Fruit fly (Drosophila melanogaster) whole organism, adult: Measurements from ENCODE around the gene mid.

Source experiments
- CG11617 ChIP-seq: fragments of 200-800 bp; sonication (Bioruptor generic); optimal IDR thresholded peaks from 2 replicates; lab custom pipeline; 2017; ENCODE audit warnings: mild to moderate bottlenecking, missing biosample characterization, missing genetic modification reagents, missing genetic modification characterization
- CG12768 ChIP-seq: fragments of 200-800 bp; sonication (Bioruptor generic); optimal IDR thresholded peaks from 2 replicates; lab custom pipeline; 2017; ENCODE audit warnings: missing biosample characterization, missing genetic modification characterization, mild to moderate bottlenecking, moderate library complexity, missing genetic modification reagents
- CG14711 ChIP-seq: fragments of 200-800 bp; sonication (Bioruptor generic); optimal IDR thresholded peaks from 2 replicates; lab custom pipeline; 2018; ENCODE audit warnings: missing biosample characterization, mild to moderate bottlenecking, missing genetic modification characterization, moderate library complexity
- CG1620 ChIP-seq: fragments of 200-800 bp; sonication (Bioruptor generic); optimal IDR thresholded peaks from 2 replicates; lab custom pipeline; 2016; ENCODE audit warnings: missing biosample characterization, missing genetic modification characterization
- CG7045 ChIP-seq: fragments of 200-800 bp; sonication (Bioruptor generic); optimal IDR thresholded peaks from 2 replicates; lab custom pipeline; 2017; ENCODE audit warnings: missing biosample characterization, mild to moderate bottlenecking, missing genetic modification characterization
- Clk ChIP-seq: fragments of 200-800 bp; sonication (Bioruptor generic); optimal IDR thresholded peaks from 2 replicates; lab custom pipeline; 2017; ENCODE audit warnings: missing biosample characterization, missing genetic modification characterization
- Hr96 ChIP-seq: fragments of 200-800 bp; sonication (Bioruptor generic); optimal IDR thresholded peaks from 2 replicates; lab custom pipeline; 2016; ENCODE audit warnings: missing biosample characterization, missing genetic modification characterization
- Mnt ChIP-seq: fragments of 200-800 bp; sonication (Bioruptor generic); optimal IDR thresholded peaks from 2 replicates; lab custom pipeline; 2016; ENCODE audit warnings: missing biosample characterization, mild to moderate bottlenecking, missing genetic modification characterization
- bab1 ChIP-seq: fragments of 200-800 bp; sonication (Bioruptor generic); optimal IDR thresholded peaks from 3 replicates; lab custom pipeline; 2019; ENCODE audit warnings: missing biosample characterization, mild to moderate bottlenecking, missing genetic modification characterization, moderate library complexity
- ovo ChIP-seq: fragments of 200-800 bp; sonication (Bioruptor generic); optimal IDR thresholded peaks from 2 replicates; lab custom pipeline; 2016; ENCODE audit warnings: missing biosample characterization, missing genetic modification characterization
- toe ChIP-seq: fragments of 200-800 bp; sonication (Bioruptor generic); optimal IDR thresholded peaks from 2 replicates; lab custom pipeline; 2016; ENCODE audit warnings: missing biosample characterization, missing genetic modification characterization

Gene mid

dm6 chr2L:5507082-5507481 lies 45.6 kb downstream of the mid start:
- TF ChIP-seq Hr96 (GFP tag; lab: Kevin White, UChicago) (no peak), bab1 (GFP tag; lab: Kevin White, UChicago) (no peak), toe (GFP tag; lab: Kevin White, UChicago) (no peak)

dm6 chr2L:5507823-5508438 lies 46.5 kb downstream of the mid start:
- TF ChIP-seq CG7045, result no peak
- TF ChIP-seq CG11617 (GFP tag; lab: Kevin White, UChicago), result no peak
- no peak for TF ChIP-seq Clk
- no peak for TF ChIP-seq ovo (GFP tag; lab: Kevin White, UChicago)
- TF ChIP-seq Hr96 (GFP tag; lab: Kevin White, UChicago), result no peak
- TF ChIP-seq Mnt (GFP tag; lab: Kevin White, UChicago), result no peak
- no peak for TF ChIP-seq CG12768 (GFP tag; lab: Kevin White, UChicago)
- TF ChIP-seq CG1620 (GFP tag; lab: Kevin White, UChicago), result no peak
- TF ChIP-seq CG14711 (tag; lab: Kevin White, UChicago), result no peak

dm6 chr2L:5514946-5515345 lies 53.5 kb downstream of the mid start:
- no peak for TF ChIP-seq bab1 (GFP tag; lab: Kevin White, UChicago)
